Worm (Caenorhabditis elegans): Measurements from ENCODE around the gene ptr-22.
"Not testable (repeated sequence)": the region's sequence is repeated elsewhere in the genome, so short reads cannot be mapped to it uniquely, and the experiment has no call there.

The ptr-22 gene

ce11 chrV:18894924-18895388 lies 36.2 kb downstream of the ptr-22 start, which contains the start of gene emb-4:
emb-4 (minus strand) TSS chrV:18894974.
- no peak for TF ChIP-seq nhr-11 (tag; optimal IDR thresholded peaks at IDR 0.05)
- TF ChIP-seq dmd-6 (GFP tag; IDR thresholded peaks at IDR 0.05) = peak; percentile 37
- TF ChIP-seq madf-5 (GFP tag; IDR thresholded peaks at IDR 0.05) = no peak
- TF ChIP-seq ama-1 (optimal IDR thresholded peaks at IDR 0.05) = peak; percentile 47
- peak; percentile 13 for TF ChIP-seq aha-1 (tag)
- no peak for TF ChIP-seq nhr-25 (tag; optimal IDR thresholded peaks at IDR 0.05; ENCODE audit: borderline replicate concordance, insufficient read depth)
- no peak for TF ChIP-seq lir-3 (tag; optimal IDR thresholded peaks at IDR 0.05)
- TF ChIP-seq php-3 (GFP tag; IDR thresholded peaks at IDR 0.05) = no peak
- TF ChIP-seq nhr-102 (tag; optimal IDR thresholded peaks at IDR 0.05) = peak; percentile 1
- TF ChIP-seq R02D3.7 (tag; optimal IDR thresholded peaks at IDR 0.05) = no peak
- peak; percentile 22 for TF ChIP-seq rbr-2 (tag; optimal IDR thresholded peaks at IDR 0.05)
- peak; percentile 64 for TF ChIP-seq lin-38 (GFP tag; IDR thresholded peaks at IDR 0.05)
- no peak for TF ChIP-seq pqm-1 (tag; optimal IDR thresholded peaks at IDR 0.05)
- peak; percentile 43 for TF ChIP-seq mep-1 (tag; optimal IDR thresholded peaks at IDR 0.05)
- TF ChIP-seq dve-1 (tag; optimal IDR thresholded peaks at IDR 0.05; ENCODE audit: insufficient read depth) = peak; percentile 37
- TF ChIP-seq ztf-7 (tag; optimal IDR thresholded peaks at IDR 0.05) = no peak
- no peak for TF ChIP-seq zag-1 (tag; optimal IDR thresholded peaks at IDR 0.05)
- peak; percentile 9 for TF ChIP-seq hlh-11 (tag; optimal IDR thresholded peaks at IDR 0.05)
- no peak for TF ChIP-seq aly-2 (tag; optimal IDR thresholded peaks at IDR 0.05)
- TF ChIP-seq Y105C5A.15 (GFP tag; IDR thresholded peaks at IDR 0.05) = no peak
- no peak for TF ChIP-seq hmg-1.1 (GFP tag; IDR thresholded peaks at IDR 0.05)
- TF ChIP-seq spr-3 (GFP tag; optimal IDR thresholded peaks at IDR 0.05) = no peak
- no peak for TF ChIP-seq vab-7 (GFP tag; IDR thresholded peaks at IDR 0.05)
- peak; percentile 71 for TF ChIP-seq mes-2 (tag; optimal IDR thresholded peaks at IDR 0.05; ENCODE audit: poor library complexity, severe bottlenecking)
- no peak for TF ChIP-seq ceh-44 (GFP tag; IDR thresholded peaks at IDR 0.05)
- peak in 1 of 2 experiments; percentile 44 for TF ChIP-seq unc-62 (GFP tag; optimal IDR thresholded peaks at IDR 0.05 in 1 of 2)
- no peak for TF ChIP-seq unc-62 (tag; optimal IDR thresholded peaks at IDR 0.05)
- TF ChIP-seq lsy-2 (tag; optimal IDR thresholded peaks at IDR 0.05) = peak in 1 of 2 experiments; percentile 65
- TF ChIP-seq hlh-30 (tag; optimal IDR thresholded peaks at IDR 0.05; ENCODE audit: insufficient read depth) = peak; percentile 11
- no peak for TF ChIP-seq mxl-2 (GFP tag; conservative IDR thresholded peaks at IDR 0.05)
- no peak for TF ChIP-seq egl-43 (GFP tag; IDR thresholded peaks at IDR 0.05)
- no peak for TF ChIP-seq set-16 (GFP tag; IDR thresholded peaks at IDR 0.05)
- TF ChIP-seq dpl-1 (GFP tag; optimal IDR thresholded peaks at IDR 0.05) = peak; percentile 72
- TF ChIP-seq T26A8.4 (GFP tag; IDR thresholded peaks at IDR 0.05) = 0 out of 2 replicates have a peak, but pooled peaks have one; percentile 34

ce11 chrV:18882990-18883389 lies 48.2 kb downstream of the ptr-22 start:
- TF ChIP-seq pha-4 (GFP tag; IDR thresholded peaks at IDR 0.05) = peak; percentile 45; the same call in 1 of the 2 replicates
- not testable (repeated sequence) for TF ChIP-seq pha-4 (tag; optimal IDR thresholded peaks at IDR 0.05)
- TF ChIP-seq Y48G9A.11 (GFP tag; IDR thresholded peaks at IDR 0.05) = peak; percentile 45; the same call in 1 of the 2 replicates
- peak; percentile 43; the same call in 1 of the 2 replicates for TF ChIP-seq D1046.2 (GFP tag; IDR thresholded peaks at IDR 0.05)
- peak; percentile 58; the same call in 1 of the 2 replicates for TF ChIP-seq F26F4.8 (GFP tag; conservative IDR thresholded peaks at IDR 0.05)
- TF ChIP-seq snpc-1.2 (GFP tag; IDR thresholded peaks at IDR 0.05) = 0 out of 2 replicates have a peak, but pooled peaks have one; percentile 6
- TF ChIP-seq dmd-8 (GFP tag; IDR thresholded peaks at IDR 0.05) = 0 out of 2 replicates have a peak, but pooled peaks have one; percentile 16
- TF ChIP-seq zfp-3 (GFP tag; conservative IDR thresholded peaks at IDR 0.05) = 0 out of 2 replicates have a peak, but pooled peaks have one; percentile 45
- TF ChIP-seq egl-43 (GFP tag; IDR thresholded peaks at IDR 0.05) = 0 out of 2 replicates have a peak, but pooled peaks have one; percentile 48
- 0 out of 2 replicates have a peak, but pooled peaks have one; percentile 6 for TF ChIP-seq ctbp-1 (GFP tag; IDR thresholded peaks at IDR 0.05)
- TF ChIP-seq lim-7 (GFP tag; IDR thresholded peaks at IDR 0.05) = 0 out of 2 replicates have a peak, but pooled peaks have one; percentile 27
- peak; percentile 33; the same call in 1 of the 2 replicates for TF ChIP-seq lin-38 (GFP tag; IDR thresholded peaks at IDR 0.05)
- 0 out of 4 replicates have a peak, but pooled peaks of 1 of the 2 experiments have one; percentile 45 for TF ChIP-seq madf-5 (GFP tag; IDR thresholded peaks at IDR 0.05)
